Fruit fly (Drosophila melanogaster): ENCODE data around the gene Pglym78.

DNA sequence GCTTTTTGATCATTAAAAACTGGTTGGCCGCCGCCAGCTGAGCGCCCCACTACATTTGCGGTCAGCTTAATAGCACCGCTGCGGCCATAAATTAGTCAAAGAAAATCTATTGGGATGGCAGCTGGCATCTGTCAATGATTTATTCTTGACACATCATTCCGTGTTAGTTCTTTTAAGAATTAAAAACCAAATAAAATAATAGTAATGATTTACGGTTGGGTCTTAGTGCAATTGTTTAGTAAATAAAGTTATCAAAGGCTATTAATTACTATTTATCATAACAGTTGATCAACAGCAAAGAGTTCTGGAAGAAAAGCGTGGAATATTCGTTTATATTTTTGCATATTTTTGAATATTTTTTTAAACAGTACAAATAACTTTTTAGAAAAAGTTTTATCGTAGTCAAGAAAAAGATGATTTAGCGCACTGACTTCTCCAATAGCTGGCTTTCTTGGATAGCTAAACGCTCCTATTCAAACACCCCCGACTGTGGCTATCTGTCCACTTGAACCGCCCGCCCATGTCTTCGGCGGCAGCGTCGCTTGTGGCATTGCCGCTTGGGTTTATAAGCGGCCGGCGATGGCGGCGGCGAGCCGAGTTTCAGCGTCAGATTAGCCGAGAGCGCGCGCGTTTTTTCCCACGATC lies 49.0 kb downstream of the Pglym78 start, which contains the start of gene CG14515:
- no peak for TF ChIP-seq disco-r (GFP tag; optimal IDR thresholded peaks at IDR 0.05)
- no peak for TF ChIP-seq lbe (GFP tag; optimal IDR thresholded peaks at IDR 0.05)
- TF ChIP-seq ATbp (GFP tag; optimal IDR thresholded peaks at IDR 0.05) = no peak
- TF ChIP-seq CG11456 (GFP tag; IDR thresholded peaks at IDR 0.05) = no peak
- TF ChIP-seq CG6175 (GFP tag; IDR thresholded peaks at IDR 0.05) = no peak
- TF ChIP-seq Dfd (GFP tag; optimal IDR thresholded peaks at IDR 0.05) = no peak
- no peak for TF ChIP-seq gro (GFP tag; optimal IDR thresholded peaks at IDR 0.05)
- TF ChIP-seq btn (GFP tag; optimal IDR thresholded peaks at IDR 0.05) = no peak

Measured in whole organism, embryonic.